Fruit fly (Drosophila melanogaster): ENCODE data around the gene Cdk8.

dm6 chr3L:9829639-9830341 is 8.7 kb downstream of the Cdk8 start:
- TF ChIP-seq CG3407 (GFP tag; optimal IDR thresholded peaks at IDR 0.05) (no peak), Antp (GFP tag; optimal IDR thresholded peaks at IDR 0.05) (no peak), danr (GFP tag; IDR thresholded peaks at IDR 0.05) (no peak), CG8290 (GFP tag; optimal IDR thresholded peaks at IDR 0.05) (no peak), CG8290 (tag; optimal IDR thresholded peaks at IDR 0.05) (no peak), ems (GFP tag; optimal IDR thresholded peaks at IDR 0.05) (no peak), CG12236 (GFP tag; optimal IDR thresholded peaks at IDR 0.05) (no peak), tll (GFP tag; optimal IDR thresholded peaks at IDR 0.05) (no peak), h (optimal IDR thresholded peaks at IDR 0.05) (no peak), usp (GFP tag; optimal IDR thresholded peaks at IDR 0.05) (no peak), CG1792 (GFP tag; optimal IDR thresholded peaks at IDR 0.05) (no peak), pros (GFP tag; optimal IDR thresholded peaks at IDR 0.05) (no peak), hb (GFP tag; IDR thresholded peaks at IDR 0.05; ENCODE audit: partially characterized antibody) (no peak), CG15073 (GFP tag; optimal IDR thresholded peaks at IDR 0.05) (no peak), CG31388 (GFP tag; optimal IDR thresholded peaks at IDR 0.05) (no peak)

Data from whole organism, embryonic.